Fruit fly (Drosophila melanogaster) whole organism, embryonic: ENCODE results near the gene CG7203.

Experiments used
- ATbp ChIP-seq: fragments of 200-800 bp; sonication (Bioruptor generic); optimal IDR thresholded peaks from 2 replicates; lab custom pipeline; 2017; ENCODE audit warnings: missing biosample characterization, mild to moderate bottlenecking, missing genetic modification characterization, missing genetic modification reagents
- Abd-B ChIP-seq: fragments of 200-800 bp; sonication (Bioruptor generic); optimal IDR thresholded peaks from 2 replicates; lab custom pipeline; 2018; ENCODE audit warnings: missing biosample characterization, mild to moderate bottlenecking, missing genetic modification characterization, moderate library complexity
- Adf1 ChIP-seq: fragments of 200-800 bp; sonication (Bioruptor generic); IDR thresholded peaks from 2 replicates; pipeline ENCODE4 v1.3.6; 2022; ENCODE audit warnings: missing biosample characterization, missing genetic modification characterization
- Atf6 ChIP-seq: fragments of 200-800 bp; sonication (Bioruptor generic); IDR thresholded peaks from 2 replicates; pipeline ENCODE4 v1.3.6; 2022; ENCODE audit warnings: missing biosample characterization, missing genetic modification characterization
- CG10431 ChIP-seq: fragments of 200-800 bp; sonication (Bioruptor generic); optimal IDR thresholded peaks from 3 replicates; lab custom pipeline; 2018; ENCODE audit warnings: missing biosample characterization, mild to moderate bottlenecking, missing genetic modification characterization
- CG1233 ChIP-seq: fragments of 200-800 bp; sonication (Bioruptor generic); optimal IDR thresholded peaks from 4 replicates; lab custom pipeline; 2018; ENCODE audit warnings: missing biosample characterization, mild to moderate bottlenecking, missing genetic modification characterization
- CG12391 ChIP-seq: fragments of 200-800 bp; sonication (Bioruptor generic); optimal IDR thresholded peaks from 3 replicates; lab custom pipeline; 2018; ENCODE audit warnings: missing biosample characterization, mild to moderate bottlenecking, missing genetic modification characterization, moderate library complexity
- CG12769 ChIP-seq: fragments of 200-800 bp; sonication (Bioruptor generic); optimal IDR thresholded peaks from 2 replicates; lab custom pipeline; 2019; ENCODE audit warnings: missing biosample characterization, mild to moderate bottlenecking, missing genetic modification characterization, moderate library complexity
- CG14965 ChIP-seq: fragments of 200-800 bp; sonication (Bioruptor generic); optimal IDR thresholded peaks from 2 replicates; lab custom pipeline; 2016; ENCODE audit warnings: missing biosample characterization, missing genetic modification characterization, borderline replicate concordance
- CG17829 ChIP-seq: fragments of 200-800 bp; optimal IDR thresholded peaks from 2 replicates; lab custom pipeline; 2019; ENCODE audit warnings: missing biosample characterization, mild to moderate bottlenecking, missing genetic modification characterization, moderate library complexity
- CG30431 ChIP-seq: fragments of 200-800 bp; sonication (Bioruptor generic); optimal IDR thresholded peaks from 2 replicates; lab custom pipeline; 2017; ENCODE audit warnings: missing biosample characterization, missing genetic modification characterization
- CG3065 ChIP-seq: fragments of 200-800 bp; sonication (Bioruptor generic); optimal IDR thresholded peaks from 2 replicates; lab custom pipeline; 2016; ENCODE audit warnings: missing biosample characterization, missing genetic modification characterization
- CG3726 ChIP-seq: fragments of 200-800 bp; sonication (Bioruptor generic); IDR thresholded peaks from 3 replicates; pipeline ENCODE4, ENCODE4 v1.3.6; 2022; ENCODE audit warnings: missing biosample characterization, missing genetic modification characterization
- CG4424 ChIP-seq: fragments of 200-800 bp; sonication (Bioruptor generic); optimal IDR thresholded peaks from 3 replicates; lab custom pipeline; 2016; ENCODE audit warnings: missing biosample characterization, missing genetic modification characterization
- CG4730 ChIP-seq: fragments of 200-800 bp; sonication (Bioruptor generic); IDR thresholded peaks from 2 replicates; pipeline ENCODE4 v1.3.6; 2022; ENCODE audit warnings: missing biosample characterization, missing genetic modification characterization
- CG5953 ChIP-seq: fragments of 200-800 bp; sonication (Bioruptor generic); IDR thresholded peaks from 2 replicates; pipeline ENCODE4 v1.3.6; 2022; ENCODE audit warnings: missing biosample characterization, missing genetic modification characterization
- CG6254 ChIP-seq: fragments of 200-800 bp; sonication (Bioruptor generic); optimal IDR thresholded peaks from 3 replicates; lab custom pipeline; 2017; ENCODE audit warnings: mild to moderate bottlenecking, missing biosample characterization, missing genetic modification reagents, missing genetic modification characterization
- CG6689 ChIP-seq: fragments of 200-800 bp; sonication (Bioruptor generic); IDR thresholded peaks from 2 replicates; pipeline ENCODE4 v1.3.6; 2022; ENCODE audit warnings: missing biosample characterization, missing genetic modification characterization
- CG9215 ChIP-seq: fragments of 200-800 bp; sonication (Bioruptor generic); IDR thresholded peaks from 2 replicates; pipeline ENCODE4 v1.3.6; 2022; ENCODE audit warnings: missing biosample characterization, missing genetic modification characterization
- CG9817 ChIP-seq: fragments of 200-800 bp; sonication (Bioruptor generic); optimal IDR thresholded peaks from 2 replicates; lab custom pipeline; 2018; ENCODE audit warnings: missing biosample characterization, mild to moderate bottlenecking, missing genetic modification characterization, moderate library complexity
- Camta ChIP-seq: fragments of 200-800 bp; sonication (Bioruptor generic); optimal IDR thresholded peaks from 2 replicates; lab custom pipeline; 2016; ENCODE audit warnings: missing biosample characterization, missing genetic modification characterization
- D19A ChIP-seq: fragments of 200-800 bp; optimal IDR thresholded peaks from 3 replicates; lab custom pipeline; 2019; ENCODE audit warnings: missing biosample characterization, mild to moderate bottlenecking, missing genetic modification characterization, moderate library complexity
- Dbx ChIP-seq: fragments of 200-800 bp; sonication (Bioruptor generic); IDR thresholded peaks from 3 replicates; pipeline ENCODE4 v1.3.6; 2022; ENCODE audit warnings: missing biosample characterization, missing genetic modification characterization
- Dek ChIP-seq: fragments of 200-800 bp; sonication (Bioruptor generic); optimal IDR thresholded peaks from 3 replicates; lab custom pipeline; 2019; ENCODE audit warnings: missing biosample characterization, mild to moderate bottlenecking, missing genetic modification characterization, moderate library complexity
- Drgx ChIP-seq: fragments of 200-800 bp; sonication (Bioruptor generic); IDR thresholded peaks from 2 replicates; pipeline ENCODE4 v1.3.6; 2022; ENCODE audit warnings: missing biosample characterization, missing genetic modification characterization
- E2f1 ChIP-seq: fragments of 200-800 bp; sonication (Bioruptor generic); IDR thresholded peaks from 2 replicates; pipeline ENCODE4 v1.3.6; 2022; ENCODE audit warnings: missing biosample characterization, missing genetic modification characterization
- HHEX ChIP-seq: fragments of 200-800 bp; sonication (Bioruptor generic); optimal IDR thresholded peaks from 3 replicates; lab custom pipeline; 2017; ENCODE audit warnings: missing biosample characterization, mild to moderate bottlenecking, missing genetic modification characterization, missing genetic modification reagents
- Lim3 ChIP-seq: fragments of 200-800 bp; sonication (Bioruptor generic); IDR thresholded peaks from 2 replicates; pipeline ENCODE4 v1.3.6; 2022; ENCODE audit warnings: missing biosample characterization, missing genetic modification characterization
- MBD-R2 ChIP-seq: fragments of 200-800 bp; sonication (Bioruptor generic); IDR thresholded peaks from 2 replicates; pipeline ENCODE4 v1.3.6; 2022; ENCODE audit warnings: missing biosample characterization, missing genetic modification characterization
- Mes4 ChIP-seq: fragments of 200-800 bp; sonication (Bioruptor generic); optimal IDR thresholded peaks from 2 replicates; lab custom pipeline; 2016; ENCODE audit warnings: missing biosample characterization, missing genetic modification characterization
- Neu2 ChIP-seq: fragments of 200-800 bp; sonication (Bioruptor generic); optimal IDR thresholded peaks from 3 replicates; lab custom pipeline; 2016; ENCODE audit warnings: missing biosample characterization, missing genetic modification characterization, borderline replicate concordance
- PHDP ChIP-seq: fragments of 200-800 bp; sonication (Bioruptor generic); optimal IDR thresholded peaks from 3 replicates; lab custom pipeline; 2018; ENCODE audit warnings: missing biosample characterization, mild to moderate bottlenecking, missing genetic modification characterization, moderate library complexity
- Six4 ChIP-seq: fragments of 200-800 bp; sonication (Bioruptor generic); optimal IDR thresholded peaks from 2 replicates; lab custom pipeline; 2016; ENCODE audit warnings: missing biosample characterization, missing genetic modification characterization
- Ssrp ChIP-seq: fragments of 200-800 bp; sonication (Bioruptor generic); optimal IDR thresholded peaks from 2 replicates; lab custom pipeline; 2018; ENCODE audit warnings: missing biosample characterization, mild to moderate bottlenecking, missing genetic modification characterization, moderate library complexity
- YL-1 ChIP-seq: fragments of 200-800 bp; sonication (Bioruptor generic); optimal IDR thresholded peaks from 3 replicates; lab custom pipeline; 2017; ENCODE audit warnings: missing biosample characterization, mild to moderate bottlenecking, missing genetic modification characterization
- al ChIP-seq: fragments of 200-800 bp; sonication (Bioruptor generic); IDR thresholded peaks from 2 replicates; pipeline ENCODE4 v1.3.6; 2022; ENCODE audit warnings: missing biosample characterization, missing genetic modification characterization
- az2 ChIP-seq: fragments of 200-800 bp; sonication (Bioruptor generic); optimal IDR thresholded peaks from 3 replicates; lab custom pipeline; 2016; ENCODE audit warnings: missing biosample characterization, missing genetic modification characterization
- bbx ChIP-seq: fragments of 200-800 bp; sonication (Bioruptor generic); IDR thresholded peaks from 2 replicates; pipeline ENCODE4 v1.3.6; 2022; ENCODE audit warnings: missing biosample characterization, missing genetic modification characterization; ENCODE audit not compliant: partially characterized antibody
- bowl ChIP-seq: fragments of 200-800 bp; sonication (Bioruptor generic); IDR thresholded peaks from 2 replicates; pipeline ENCODE4 v1.3.6; 2022; ENCODE audit warnings: missing biosample characterization, missing genetic modification characterization
- ci ChIP-seq: fragments of 200-800 bp; sonication (Bioruptor generic); IDR thresholded peaks from 3 replicates; pipeline ENCODE4 v1.3.6; 2022; ENCODE audit warnings: missing biosample characterization, missing genetic modification characterization
- ewg ChIP-seq: fragments of 200-800 bp; sonication (Bioruptor generic); optimal IDR thresholded peaks from 3 replicates; lab custom pipeline; 2017; ENCODE audit warnings: mild to moderate bottlenecking, missing biosample characterization, missing genetic modification reagents, missing genetic modification characterization
- exex ChIP-seq: fragments of 200-800 bp; sonication (Bioruptor generic); optimal IDR thresholded peaks from 4 replicates; lab custom pipeline; 2018; ENCODE audit warnings: missing biosample characterization, mild to moderate bottlenecking, missing genetic modification characterization, moderate library complexity
- ham ChIP-seq: fragments of 200-800 bp; sonication (Bioruptor generic); IDR thresholded peaks from 2 replicates; pipeline ENCODE4 v1.3.6; 2022; ENCODE audit warnings: missing biosample characterization, missing genetic modification characterization
- ind ChIP-seq: fragments of 200-800 bp; sonication (Bioruptor generic); optimal IDR thresholded peaks from 3 replicates; lab custom pipeline; 2016; ENCODE audit warnings: missing biosample characterization, missing genetic modification characterization
- luna ChIP-seq: fragments of 200-800 bp; sonication (Bioruptor generic); optimal IDR thresholded peaks from 2 replicates; lab custom pipeline; 2016; ENCODE audit warnings: missing biosample characterization, missing genetic modification characterization
- mam ChIP-seq: fragments of 200-800 bp; sonication (Bioruptor generic); optimal IDR thresholded peaks from 3 replicates; lab custom pipeline; 2016; ENCODE audit warnings: missing biosample characterization, missing genetic modification characterization
- peb ChIP-seq: fragments of 200-800 bp; sonication (Bioruptor generic); IDR thresholded peaks from 2 replicates; pipeline ENCODE4 v1.3.6; 2022; ENCODE audit warnings: missing biosample characterization, missing genetic modification characterization
- pzg ChIP-seq: fragments of 200-800 bp; sonication (Bioruptor generic); optimal IDR thresholded peaks from 3 replicates; lab custom pipeline; 2018; ENCODE audit warnings: missing biosample characterization, mild to moderate bottlenecking, missing genetic modification characterization, moderate library complexity
- seq ChIP-seq: fragments of 200-800 bp; sonication (Bioruptor generic); IDR thresholded peaks from 2 replicates; pipeline ENCODE4 v1.3.6; 2022; ENCODE audit warnings: missing biosample characterization, missing genetic modification characterization
- z ChIP-seq: fragments of 200-800 bp; sonication (Bioruptor generic); IDR thresholded peaks from 3 replicates; pipeline ENCODE4 v1.3.6; 2022; ENCODE audit warnings: missing biosample characterization, missing genetic modification characterization

CG7203 gene

DNA sequence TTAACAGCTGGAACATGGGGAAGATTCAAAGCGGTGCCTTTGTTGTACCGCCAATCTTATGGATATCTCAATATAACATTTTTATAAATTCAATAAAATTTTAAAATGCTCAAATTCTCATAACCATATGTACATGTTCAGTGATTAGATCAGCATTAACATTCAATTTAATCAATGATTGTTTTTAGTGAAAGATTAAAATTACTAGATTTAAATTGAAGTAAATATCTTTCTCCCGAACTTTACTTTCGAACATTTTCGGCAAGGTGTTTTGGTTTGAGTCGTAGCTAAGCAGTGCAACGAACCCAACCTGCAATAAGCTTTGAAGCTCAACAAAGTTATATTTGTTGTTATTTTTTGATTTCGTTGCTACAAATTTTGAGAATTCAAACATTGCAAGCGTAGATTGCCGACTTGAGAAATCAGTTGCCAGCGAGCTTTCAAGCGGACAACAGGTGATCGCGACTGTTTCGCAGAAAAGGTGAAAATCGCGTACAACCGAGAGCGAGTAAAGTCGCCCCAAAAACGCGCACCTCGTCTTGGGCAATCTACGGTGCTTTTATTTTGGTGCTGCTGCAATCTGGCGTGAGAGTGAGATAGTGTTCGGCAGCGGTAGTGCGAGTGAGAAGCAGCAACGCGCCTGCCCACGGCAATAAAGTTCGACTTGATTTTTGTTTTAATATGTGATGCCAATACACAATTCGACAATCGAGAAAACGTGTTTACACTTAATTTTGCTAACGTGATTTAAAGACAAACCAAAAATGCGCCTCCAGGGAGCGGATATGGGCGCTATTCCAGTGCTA lies 50.4 kb downstream of the CG7203 start, which contains the start of gene Tep3 (continued):
- TF ChIP-seq Atf6 (GFP tag; lab: Robert Waterston, UW): no peak
- no peak for TF ChIP-seq CG3065
- TF ChIP-seq CG9215: no peak
- no peak for TF ChIP-seq D19A (tag; lab: Kevin White, UChicago)
- no peak for TF ChIP-seq Six4 (GFP tag; lab: Kevin White, UChicago)
- TF ChIP-seq pzg (GFP tag; lab: Kevin White, UChicago): peak; percentile 8
- TF ChIP-seq CG30431 (GFP tag; lab: Kevin White, UChicago): no peak
- peak; percentile 26; the same call in 1 of the 2 replicates for TF ChIP-seq bbx (GFP tag; lab: Robert Waterston, UW)
- no peak for TF ChIP-seq peb (GFP tag; lab: Robert Waterston, UW)
- TF ChIP-seq Ssrp: no peak
- TF ChIP-seq CG6689 (GFP tag; lab: Robert Waterston, UW): no peak
- no peak for TF ChIP-seq CG1233 (GFP tag; lab: Kevin White, UChicago)
- no peak for TF ChIP-seq Neu2 (GFP tag; lab: Kevin White, UChicago)
- no peak for TF ChIP-seq Lim3
- peak; percentile 5 for TF ChIP-seq CG12769 (tag; lab: Kevin White, UChicago)
- TF ChIP-seq mam: peak; percentile 56
- TF ChIP-seq az2 (GFP tag; lab: Kevin White, UChicago): peak; percentile 4
- TF ChIP-seq CG3726 (GFP tag; lab: Robert Waterston, UW): no peak
- TF ChIP-seq ATbp (GFP tag; lab: Kevin White, UChicago): no peak
- TF ChIP-seq ci: peak; percentile 35; the same call in 1 of the 3 replicates
- TF ChIP-seq Drgx (GFP tag; lab: Robert Waterston, UW): no peak
- peak; percentile 35 for TF ChIP-seq al (GFP tag; lab: Robert Waterston, UW)
- TF ChIP-seq CG4730 (GFP tag; lab: Robert Waterston, UW): no peak
- no peak for TF ChIP-seq Adf1
- TF ChIP-seq PHDP (tag; lab: Kevin White, UChicago): peak; percentile 50
- no peak for TF ChIP-seq z (GFP tag; lab: Robert Waterston, UW)
- no peak for TF ChIP-seq ham (GFP tag; lab: Robert Waterston, UW)
- TF ChIP-seq Mes4 (GFP tag; lab: Kevin White, UChicago): no peak
- TF ChIP-seq bowl (GFP tag; lab: Robert Waterston, UW): no peak
- TF ChIP-seq Dek (tag; lab: Kevin White, UChicago): no peak
- TF ChIP-seq Dbx: peak; percentile 59; the same call in 2 of the 3 replicates
- TF ChIP-seq E2f1 (GFP tag; lab: Robert Waterston, UW): no peak
- TF ChIP-seq CG5953 (GFP tag; lab: Robert Waterston, UW): no peak
- TF ChIP-seq luna (GFP tag; lab: Kevin White, UChicago): no peak
- TF ChIP-seq CG9817 (tag; lab: Kevin White, UChicago): peak; percentile 14
- no peak for TF ChIP-seq HHEX (GFP tag; lab: Kevin White, UChicago)
- no peak for TF ChIP-seq YL-1 (GFP tag; lab: Kevin White, UChicago)
- TF ChIP-seq CG6254 (GFP tag; lab: Kevin White, UChicago): no peak
- TF ChIP-seq CG17829 (tag; lab: Kevin White, UChicago): no peak
- TF ChIP-seq exex (tag; lab: Kevin White, UChicago): no peak
- TF ChIP-seq seq (GFP tag; lab: Robert Waterston, UW): no peak
- TF ChIP-seq ind (GFP tag; lab: Kevin White, UChicago): peak; percentile 24
- no peak for TF ChIP-seq CG12391
- TF ChIP-seq Abd-B (GFP tag; lab: Kevin White, UChicago): no peak
- no peak for TF ChIP-seq ewg (GFP tag; lab: Kevin White, UChicago)
- no peak for TF ChIP-seq Camta (GFP tag; lab: Kevin White, UChicago)
- no peak for TF ChIP-seq CG10431
- TF ChIP-seq CG4424: peak; percentile 46
- no peak for TF ChIP-seq CG14965 (GFP tag; lab: Kevin White, UChicago)
- no peak for TF ChIP-seq MBD-R2
